Worm (Caenorhabditis elegans): ENCODE results near the gene mif-2.
A peak's percentile ranks its signal among the peaks of the same experiment; 100 is the strongest.

The mif-2 gene

ce11 chrV:11975233-11975632, 3.0 kb downstream of the mif-2 start, which contains the start of gene cpr-1:
TSS of gene cpr-1 (plus strand) at chrV:11975551.
- TF ChIP-seq ztf-16 (tag; optimal IDR thresholded peaks at IDR 0.05) = no peak

ce11 chrV:11964723-11965122, 13.5 kb downstream of the mif-2 start, which contains the start of gene F58H1.7:
TSS of gene F58H1.7 (minus strand) at chrV:11964823.
- TF ChIP-seq fax-1 (tag; optimal IDR thresholded peaks at IDR 0.05) (no peak), npax-4 (tag; optimal IDR thresholded peaks at IDR 0.05) (no peak)

- TF ChIP-seq unc-42 (tag; optimal IDR thresholded peaks at IDR 0.05) (peak; percentile 63), fkh-10 (GFP tag; optimal IDR thresholded peaks at IDR 0.05) (no peak)
Observed at ce11 chrV:11960831-11961190, 17.4 kb downstream of the mif-2 start.

- TF ChIP-seq tbx-7 (tag; optimal IDR thresholded peaks at IDR 0.05) (no peak), unc-55 (GFP tag; optimal IDR thresholded peaks at IDR 0.05) (peak; percentile 68)
Observed at ce11 chrV:11960084-11960830, 18.0 kb downstream of the mif-2 start.

ce11 chrV:11958343-11959291, 19.6 kb downstream of the mif-2 start, which contains the start of gene F58H1.5:
TSS of gene F58H1.5 (plus strand) at chrV:11958393.
- TF ChIP-seq ref-2 (tag; optimal IDR thresholded peaks at IDR 0.05) (no peak), unc-42 (tag; optimal IDR thresholded peaks at IDR 0.05) (peak; percentile 87)

ce11 chrV:11955617-11956016, 22.6 kb downstream of the mif-2 start:
- TF ChIP-seq sdc-2 (tag; optimal IDR thresholded peaks at IDR 0.05) (no peak), nhr-232 (tag; optimal IDR thresholded peaks at IDR 0.05) (no peak), syd-9 (tag; optimal IDR thresholded peaks at IDR 0.05) (no peak), ama-1 (optimal IDR thresholded peaks at IDR 0.05) (peak; percentile 17), fkh-6 (tag; optimal IDR thresholded peaks at IDR 0.05) (no peak), unc-3 (GFP tag; conservative IDR thresholded peaks at IDR 0.05) (no peak), unc-3 (tag; optimal IDR thresholded peaks at IDR 0.05) (no peak), madf-2 (tag; optimal IDR thresholded peaks at IDR 0.05) (no peak), unc-42 (tag; optimal IDR thresholded peaks at IDR 0.05) (peak; percentile 69), eyg-1 (tag; optimal IDR thresholded peaks at IDR 0.05) (no peak), tbx-2 (tag; optimal IDR thresholded peaks at IDR 0.05) (no peak), ceh-31 (tag; optimal IDR thresholded peaks at IDR 0.05) (peak; percentile 2)

ce11 chrV:11953621-11954020, 24.6 kb downstream of the mif-2 start:
- TF ChIP-seq ceh-31 (tag; optimal IDR thresholded peaks at IDR 0.05) (no peak), gmeb-2 (tag; optimal IDR thresholded peaks at IDR 0.05) (no peak), fkh-10 (GFP tag; optimal IDR thresholded peaks at IDR 0.05) (peak; percentile 53), unc-42 (tag; optimal IDR thresholded peaks at IDR 0.05) (peak; percentile 98)

ce11 chrV:11952854-11953447, 25.3 kb downstream of the mif-2 start:
- no peak for TF ChIP-seq ceh-18 (tag; optimal IDR thresholded peaks at IDR 0.05)
- TF ChIP-seq ceh-48 (tag; optimal IDR thresholded peaks at IDR 0.05) = no peak
- peak; percentile 62 for TF ChIP-seq sox-2 (GFP tag; IDR thresholded peaks at IDR 0.05)
- no peak for TF ChIP-seq ceh-30 (tag; optimal IDR thresholded peaks at IDR 0.05)
- no peak for TF ChIP-seq ceh-6 (GFP tag; optimal IDR thresholded peaks at IDR 0.05)
